Worm (Caenorhabditis elegans) whole organism, L4/young adult: Measurements from ENCODE around the gene fbxc-53.

Experiments used
- W03F9.2 ChIP-seq: fragments of 150-350 bp; optimal IDR thresholded peaks from 2 replicates; lab custom pipeline; 2014; ENCODE audit warnings: missing biosample characterization, missing genetic modification characterization
- dao-5 ChIP-seq: sonication (generic microtip); optimal IDR thresholded peaks from 2 replicates; lab custom pipeline; 2016; ENCODE audit warnings: missing genotype, missing genetic modification characterization, moderate library complexity, missing compliant biosample characterization
- him-1 ChIP-seq: sonication (generic microtip); optimal IDR thresholded peaks from 2 replicates; lab custom pipeline; 2016; ENCODE audit warnings: missing genotype, missing genetic modification reagents, missing genetic modification characterization, missing compliant biosample characterization

ce11 chrII:3711047-3711446, at the start of gene fbxc-53:
- TF ChIP-seq W03F9.2 (tag; lab: Kevin White, UChicago) (no peak), him-1 (tag; lab: Kevin White, UChicago) (no peak), dao-5 (no peak)
